Worm (Caenorhabditis elegans): ENCODE measurements around the gene usp-33.

DNA sequence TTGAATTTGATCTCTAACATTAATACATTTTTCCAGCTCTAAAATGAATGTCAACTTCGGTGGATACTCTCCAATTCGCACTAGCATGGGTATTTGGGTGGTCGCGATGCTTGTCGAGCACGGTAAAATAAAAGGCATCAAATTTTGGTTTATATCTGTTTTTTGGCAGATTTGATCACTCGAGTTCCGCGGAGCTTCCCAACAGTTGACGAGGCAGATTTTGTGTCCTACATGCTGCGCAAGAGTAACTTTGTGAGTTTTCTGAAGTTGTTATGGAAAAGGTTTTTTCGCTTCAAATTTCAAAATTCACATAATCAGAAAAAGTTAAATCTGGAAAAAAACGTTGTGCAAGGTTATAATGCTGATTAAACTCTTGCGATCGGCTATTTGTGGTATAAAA, 50.2 kb downstream of the usp-33 start:
- TF ChIP-seq snpc-4 (tag; optimal IDR thresholded peaks at IDR 0.05) = no peak
- TF ChIP-seq unc-39 (tag; optimal IDR thresholded peaks at IDR 0.05) = no peak
- TF ChIP-seq R02D3.7 (tag; optimal IDR thresholded peaks at IDR 0.05) = no peak
- TF ChIP-seq unc-62 (GFP tag; optimal IDR thresholded peaks at IDR 0.05) = no peak
- no peak for TF ChIP-seq sem-4 (tag; optimal IDR thresholded peaks at IDR 0.05)
- TF ChIP-seq aly-2 (tag; optimal IDR thresholded peaks at IDR 0.05) = no peak
- no peak for TF ChIP-seq nhr-21 (tag; optimal IDR thresholded peaks at IDR 0.05)
- TF ChIP-seq nhr-23 (tag; optimal IDR thresholded peaks at IDR 0.05) = no peak
- TF ChIP-seq ztf-11 (tag; optimal IDR thresholded peaks at IDR 0.05) = no peak
- no peak for TF ChIP-seq peb-1 (tag; optimal IDR thresholded peaks at IDR 0.05)
- no peak for TF ChIP-seq ceh-16 (tag; optimal IDR thresholded peaks at IDR 0.05)
- TF ChIP-seq nhr-6 (tag; optimal IDR thresholded peaks at IDR 0.05) = no peak
- TF ChIP-seq skn-1 (tag; optimal IDR thresholded peaks at IDR 0.05) = no peak
